Fruit fly (Drosophila melanogaster) Kc167 (cell line): ENCODE data around the gene CG17234.

Experiments used
- h ChIP-seq: fragments of >200 bp; optimal IDR thresholded peaks from 3 replicates; lab custom pipeline; 2018; ENCODE audit warnings: missing external identifiers
- insv ChIP-seq: fragments of >200 bp; optimal IDR thresholded peaks from 3 replicates; lab custom pipeline; 2018; ENCODE audit warnings: missing external identifiers
- psq ChIP-seq: fragments of >200 bp; optimal IDR thresholded peaks from 2 replicates; lab custom pipeline; 2017; ENCODE audit warnings: missing external identifiers

DNA sequence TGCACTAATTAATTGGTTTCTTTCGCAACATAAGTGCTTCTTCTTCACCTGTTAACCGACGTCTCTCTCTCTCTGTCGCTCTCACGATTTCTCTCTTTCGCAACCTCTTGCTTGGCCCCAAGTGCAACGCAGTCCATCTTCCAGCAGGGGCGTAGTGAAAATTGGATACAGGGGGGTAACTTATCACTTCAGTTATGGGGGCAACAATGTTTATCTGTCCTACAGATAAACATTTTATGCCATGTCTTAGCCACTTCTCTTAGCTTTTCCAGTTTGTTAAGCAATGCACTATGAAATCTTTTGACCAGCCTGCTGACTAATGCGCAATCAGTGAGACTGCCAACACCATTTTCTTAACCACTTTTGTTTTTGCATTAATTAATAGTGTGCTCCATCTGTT lies 25.5 kb upstream of the CG17234 start:
- TF ChIP-seq insv (lab: Kevin White, UChicago) (no peak), h (lab: Kevin White, UChicago) (no peak), psq (lab: Kevin White, UChicago) (no peak)
